Worm (Caenorhabditis elegans) whole organism, L4/young adult: ENCODE data around the gene sra-37.

Experiments
- W03F9.2 ChIP-seq: fragments of 150-350 bp; optimal IDR thresholded peaks from 2 replicates; lab custom pipeline; 2014; ENCODE audit warnings: missing biosample characterization, missing genetic modification characterization
- dao-5 ChIP-seq: sonication (generic microtip); optimal IDR thresholded peaks from 2 replicates; lab custom pipeline; 2016; ENCODE audit warnings: missing genotype, missing genetic modification characterization, moderate library complexity, missing compliant biosample characterization
- him-1 ChIP-seq: sonication (generic microtip); optimal IDR thresholded peaks from 2 replicates; lab custom pipeline; 2016; ENCODE audit warnings: missing genotype, missing genetic modification reagents, missing genetic modification characterization, missing compliant biosample characterization

The sra-37 gene

DNA sequence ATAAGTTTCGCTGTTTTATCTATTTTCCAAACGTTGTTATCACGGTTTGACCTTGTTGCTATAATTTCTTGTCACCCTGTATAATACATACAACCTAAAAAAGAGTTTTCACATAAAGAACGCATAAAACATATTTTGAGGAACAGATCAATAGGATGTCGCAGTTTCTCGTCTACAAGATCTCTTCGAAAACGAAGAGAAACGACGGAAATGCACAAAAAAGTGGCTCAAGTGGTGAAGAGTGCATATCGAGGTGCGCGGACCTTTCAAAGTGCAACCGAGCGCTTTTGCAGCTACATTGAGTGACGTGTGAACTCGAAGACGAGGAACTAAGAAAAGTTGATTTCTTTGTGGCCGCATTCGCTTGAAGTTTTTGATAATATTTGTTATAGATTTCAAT is 21.1 kb upstream of the sra-37 start, which contains the start of gene Y26E6A.2:
Gene Y26E6A.2, minus strand, starts transcription at position 101 of the 400 bp plus-strand sequence.
- TF ChIP-seq him-1 (tag; lab: Kevin White, UChicago), result no peak
- no peak for TF ChIP-seq dao-5 (tag; lab: Kevin White, UChicago)
- TF ChIP-seq W03F9.2, result no peak

- TF ChIP-seq him-1 (tag; lab: Kevin White, UChicago) (no peak), dao-5 (tag; lab: Kevin White, UChicago) (no peak), W03F9.2 (no peak)
Measured at ce11 chrX:13913641-13914040, 20.5 kb upstream of the sra-37 start.

ce11 chrX:13909850-13910249 is 16.7 kb upstream of the sra-37 start, which contains the start of gene Y26E6A.3:
Y26E6A.3 (minus strand) TSS chrX:13909950.
- TF ChIP-seq him-1 (tag; lab: Kevin White, UChicago) (no peak), dao-5 (tag; lab: Kevin White, UChicago) (no peak), W03F9.2 (no peak)

DNA sequence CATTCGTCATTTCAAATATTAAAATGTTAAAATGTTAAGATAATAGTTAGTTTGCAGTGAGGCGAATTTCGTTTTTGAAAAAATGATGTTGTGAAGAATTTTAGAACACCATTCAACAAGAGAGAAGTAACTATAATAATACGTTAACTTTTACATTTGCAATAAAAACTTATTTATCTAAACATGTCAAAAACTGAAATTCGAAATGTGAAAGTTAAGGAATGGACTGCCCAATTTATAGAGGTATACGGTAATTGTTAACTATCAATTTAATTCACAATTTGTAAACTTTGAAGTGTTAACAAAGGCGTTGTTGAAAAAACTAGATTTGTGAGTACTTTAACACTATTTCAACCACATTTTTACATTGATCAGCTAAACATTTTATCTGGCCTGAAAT is 10.6 kb upstream of the sra-37 start:
- TF ChIP-seq W03F9.2 (no peak), him-1 (tag; lab: Kevin White, UChicago) (no peak), dao-5 (tag; lab: Kevin White, UChicago) (no peak)

- no peak for TF ChIP-seq him-1 (tag; lab: Kevin White, UChicago)
- no peak for TF ChIP-seq W03F9.2
- TF ChIP-seq dao-5 (tag; lab: Kevin White, UChicago), result no peak
Measured at ce11 chrX:13903328-13903727, 10.2 kb upstream of the sra-37 start, which contains the start of gene sra-39. sra-39 (minus strand) TSS chrX:13903428.

DNA sequence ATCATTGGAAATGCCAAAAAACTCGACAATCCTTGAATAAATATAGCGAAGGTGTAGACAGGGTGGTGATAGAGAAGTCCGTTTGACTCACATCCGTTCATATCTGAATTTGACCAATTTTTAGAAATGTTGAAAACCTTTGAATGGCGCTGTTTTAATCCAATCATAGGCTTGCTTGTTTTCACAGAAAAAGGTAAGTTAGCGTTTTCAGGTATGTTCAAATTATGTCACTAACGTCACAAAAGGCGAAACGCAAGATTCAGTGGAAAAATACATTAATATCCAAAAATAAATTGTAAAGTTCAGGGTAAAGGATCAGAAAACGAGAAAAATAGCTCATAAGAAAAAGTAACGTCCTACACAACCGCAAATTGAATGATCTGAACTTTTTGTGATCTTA is 6.9 kb upstream of the sra-37 start, which contains the start of gene sra-38:
Gene sra-38, minus strand, starts transcription at position 101 of the 400 bp plus-strand sequence.
- TF ChIP-seq dao-5 (tag; lab: Kevin White, UChicago) (no peak), him-1 (tag; lab: Kevin White, UChicago) (no peak), W03F9.2 (no peak)

DNA sequence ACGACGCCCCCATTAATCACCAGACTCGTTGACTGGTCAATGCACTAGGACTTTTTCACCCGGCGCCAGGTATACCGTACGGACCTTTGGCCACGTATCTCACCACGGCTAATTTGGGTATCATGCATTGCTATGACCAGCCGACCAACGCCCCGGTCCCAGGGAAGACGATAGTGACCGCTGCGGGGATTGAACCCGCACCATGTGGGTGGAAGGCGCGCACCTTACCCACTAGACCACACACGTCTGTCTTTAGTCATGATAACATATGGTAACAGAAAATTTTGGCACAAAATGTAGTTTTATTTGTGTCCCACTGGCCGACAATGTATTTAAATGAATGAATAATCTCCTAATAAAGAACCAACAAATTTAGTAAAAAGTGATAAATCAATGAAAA is 7.0 kb downstream of the sra-37 start:
- no peak for TF ChIP-seq him-1 (tag; lab: Kevin White, UChicago)

DNA sequence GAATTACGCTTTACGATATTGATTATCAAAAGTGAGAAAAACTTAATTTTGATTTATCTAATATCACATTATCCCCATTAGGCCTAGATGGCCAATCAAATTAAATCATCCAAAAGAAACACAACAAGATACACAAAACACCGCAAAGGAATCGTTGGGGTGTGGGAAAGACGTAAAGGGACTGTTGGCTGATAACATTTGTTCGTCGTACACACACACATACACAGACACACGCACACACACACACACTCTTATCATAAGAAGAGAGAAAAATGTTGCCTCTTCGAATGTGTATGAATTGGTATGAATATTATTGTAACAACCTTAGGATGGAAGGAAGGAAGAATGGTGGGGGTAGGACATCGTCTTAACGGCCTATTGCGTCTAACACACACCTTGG is 8.0 kb downstream of the sra-37 start:
- TF ChIP-seq him-1 (tag; lab: Kevin White, UChicago) (no peak), W03F9.2 (no peak), dao-5 (tag; lab: Kevin White, UChicago) (no peak)

DNA sequence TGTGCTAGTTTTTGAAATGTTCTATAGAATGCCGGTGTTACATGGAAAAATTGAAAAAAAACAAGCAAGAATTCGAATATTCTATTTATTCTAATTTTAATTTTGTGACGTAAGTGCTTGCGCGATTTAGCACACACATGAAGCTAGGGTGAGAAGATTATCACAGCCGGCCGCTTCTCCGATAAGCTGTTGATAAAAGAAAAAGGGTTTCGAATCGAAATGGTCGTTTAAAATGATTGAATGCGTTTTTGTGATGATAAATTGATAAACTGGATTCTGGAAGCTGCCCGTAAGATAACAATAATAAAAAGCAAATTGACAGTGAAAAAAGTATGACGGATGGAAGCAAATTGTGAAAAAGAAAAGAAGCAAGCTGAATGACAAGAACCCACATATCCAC is 9.0 kb downstream of the sra-37 start:
- TF ChIP-seq dao-5 (tag; lab: Kevin White, UChicago), result no peak
- TF ChIP-seq him-1 (tag; lab: Kevin White, UChicago), result no peak
- no peak for TF ChIP-seq W03F9.2

DNA sequence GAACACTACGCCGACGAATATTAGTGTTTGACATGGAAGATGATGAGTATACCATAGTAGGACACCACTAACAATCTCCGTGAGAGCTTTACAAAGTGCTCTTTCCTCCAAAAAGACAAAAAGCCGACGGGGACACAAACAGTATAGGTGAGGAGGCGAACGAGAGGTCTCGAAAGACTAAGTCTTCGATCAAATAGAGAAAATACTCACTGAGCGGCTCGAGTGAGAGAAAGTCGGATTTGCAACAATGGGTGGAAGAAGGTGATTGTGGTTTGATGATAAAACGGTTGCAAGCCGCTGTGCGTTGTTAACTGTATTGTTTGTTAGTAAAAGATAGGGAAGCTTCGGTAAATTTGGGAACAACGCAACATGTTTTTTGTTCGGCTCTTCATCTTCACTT is 10.5 kb downstream of the sra-37 start, which contains the start of gene hlb-1:
Gene hlb-1, minus strand, starts transcription at position 101 of the 400 bp plus-strand sequence.
- no peak for TF ChIP-seq W03F9.2
- no peak for TF ChIP-seq him-1 (tag; lab: Kevin White, UChicago)
- no peak for TF ChIP-seq dao-5 (tag; lab: Kevin White, UChicago)

DNA sequence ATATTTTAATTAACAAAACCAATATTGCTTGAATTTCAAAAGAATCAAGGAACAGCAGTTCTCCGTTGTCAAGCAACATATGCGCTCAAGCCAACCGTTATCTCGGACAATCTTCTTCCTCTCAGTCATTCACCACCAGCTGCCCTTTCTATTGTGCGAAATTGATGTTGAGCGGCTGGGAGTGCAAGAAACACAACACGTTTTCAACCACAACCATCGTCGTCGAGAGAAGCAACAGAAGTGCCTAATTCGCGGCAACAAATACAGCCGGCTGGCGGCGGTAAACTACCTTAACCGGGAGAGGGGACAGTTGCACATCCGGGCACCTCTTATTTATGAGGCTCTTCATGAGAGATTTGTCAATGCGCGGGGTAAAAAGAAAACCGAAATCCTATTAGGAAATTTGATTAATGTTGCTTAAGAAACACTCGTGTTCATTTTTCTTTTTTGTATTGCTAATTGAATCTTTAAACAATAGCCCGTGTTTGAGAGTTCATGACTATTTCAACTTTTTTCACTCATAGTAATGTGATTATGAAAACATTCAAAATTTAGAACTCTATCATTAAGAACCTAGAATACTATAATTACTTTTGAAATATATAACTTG is 11.3 kb downstream of the sra-37 start:
- TF ChIP-seq W03F9.2 (no peak), him-1 (tag; lab: Kevin White, UChicago) (no peak), dao-5 (tag; lab: Kevin White, UChicago) (no peak)

- no peak for TF ChIP-seq W03F9.2
- TF ChIP-seq him-1 (tag; lab: Kevin White, UChicago), result no peak
- TF ChIP-seq dao-5 (tag; lab: Kevin White, UChicago), result no peak
Measured at ce11 chrX:13878082-13878481, 15.1 kb downstream of the sra-37 start.

- TF ChIP-seq W03F9.2, result no peak
- TF ChIP-seq dao-5 (tag; lab: Kevin White, UChicago), result no peak
- no peak for TF ChIP-seq him-1 (tag; lab: Kevin White, UChicago)
Measured at ce11 chrX:13876860-13877259, 16.3 kb downstream of the sra-37 start.

DNA sequence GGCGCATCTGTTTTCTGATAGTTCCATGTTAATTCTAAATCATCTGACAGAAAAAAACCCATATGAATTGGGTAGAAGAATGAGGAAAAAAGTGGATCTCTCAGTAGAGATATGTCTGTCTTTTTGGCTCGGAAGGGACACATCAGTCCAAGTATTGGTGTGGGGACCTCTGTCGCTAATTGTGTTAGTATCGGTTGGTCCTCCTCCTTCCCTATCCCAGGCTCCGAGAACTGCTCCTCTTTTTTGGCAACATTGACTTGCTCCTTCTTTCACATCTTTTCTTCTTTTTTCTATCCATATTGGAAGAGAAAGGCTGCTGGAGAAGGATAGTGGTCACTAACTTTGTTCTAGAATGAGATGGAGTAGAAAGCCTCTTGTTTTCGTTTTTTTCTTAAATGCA is 17.2 kb downstream of the sra-37 start:
- TF ChIP-seq dao-5 (tag; lab: Kevin White, UChicago) (no peak), W03F9.2 (no peak), him-1 (tag; lab: Kevin White, UChicago) (no peak)
